Worm (Caenorhabditis elegans) whole organism, late embryonic: ENCODE data around the gene srx-60.

Source experiments
- F13H6.1 ChIP-seq: sonication (generic microtip); optimal IDR thresholded peaks from 2 replicates; lab custom pipeline; 2016; ENCODE audit warnings: missing genetic modification characterization, missing compliant biosample characterization
- K02D7.2 ChIP-seq: sonication (generic microtip); optimal IDR thresholded peaks from 2 replicates; lab custom pipeline; 2017; ENCODE audit warnings: mild to moderate bottlenecking, missing genetic modification characterization, missing compliant biosample characterization
- K09A11.1 ChIP-seq: sonication (generic microtip); optimal IDR thresholded peaks from 2 replicates; lab custom pipeline; 2017; ENCODE audit warnings: antibody characterized with exemption, mild to moderate bottlenecking, missing genetic modification characterization, missing compliant biosample characterization; ENCODE audit not compliant: insufficient read depth
- T23F11.4 ChIP-seq: fragments of 200-800 bp; sonication (Bioruptor generic); optimal IDR thresholded peaks from 2 replicates; lab custom pipeline; 2018; ENCODE audit warnings: mild to moderate bottlenecking, missing genetic modification characterization, missing compliant biosample characterization
- Y22D7AL.16 ChIP-seq: sonication (generic microtip); optimal IDR thresholded peaks from 2 replicates; lab custom pipeline; 2016; ENCODE audit warnings: missing genetic modification characterization, missing compliant biosample characterization
- ceh-19 ChIP-seq: fragments of 200-800 bp; sonication (Bioruptor generic); optimal IDR thresholded peaks from 2 replicates; lab custom pipeline; 2018; ENCODE audit warnings: mild to moderate bottlenecking, missing genetic modification characterization, missing compliant biosample characterization
- ceh-2 ChIP-seq: sonication (generic microtip); optimal IDR thresholded peaks from 2 replicates; lab custom pipeline; 2016; ENCODE audit warnings: missing genotype, missing genetic modification characterization, missing compliant biosample characterization
- ceh-30 ChIP-seq: fragments of 150-350 bp; optimal IDR thresholded peaks from 2 replicates; lab custom pipeline; 2014; ENCODE audit warnings: missing biosample characterization, missing genetic modification characterization
- ceh-48 ChIP-seq: sonication (generic microtip); optimal IDR thresholded peaks from 2 replicates; lab custom pipeline; 2016; ENCODE audit warnings: missing genetic modification characterization, inconsistent platforms, missing compliant biosample characterization
- dmd-4 ChIP-seq: sonication (generic microtip); optimal IDR thresholded peaks from 2 replicates; lab custom pipeline; 2016; ENCODE audit warnings: borderline replicate concordance, missing genetic modification characterization, missing compliant biosample characterization
- dve-1 ChIP-seq: sonication (generic microtip); optimal IDR thresholded peaks from 2 replicates; lab custom pipeline; 2017; ENCODE audit warnings: antibody characterized with exemption, mild to moderate bottlenecking, missing genetic modification characterization, missing compliant biosample characterization
- elt-4 ChIP-seq: sonication (generic microtip); optimal IDR thresholded peaks from 2 replicates; lab custom pipeline; 2016; ENCODE audit warnings: missing genetic modification characterization, missing compliant biosample characterization
- eyg-1 ChIP-seq: sonication (generic microtip); optimal IDR thresholded peaks from 2 replicates; lab custom pipeline; 2016; ENCODE audit warnings: missing genotype, missing genetic modification characterization, missing compliant biosample characterization
- fax-1 ChIP-seq: sonication (generic microtip); optimal IDR thresholded peaks from 2 replicates; lab custom pipeline; 2016; ENCODE audit warnings: missing genotype, missing genetic modification characterization, missing compliant biosample characterization
- fkh-6 ChIP-seq: sonication (generic microtip); optimal IDR thresholded peaks from 2 replicates; lab custom pipeline; 2016; ENCODE audit warnings: missing genetic modification characterization, missing compliant biosample characterization
- gmeb-2 ChIP-seq: sonication (generic microtip); optimal IDR thresholded peaks from 2 replicates; lab custom pipeline; 2016; ENCODE audit warnings: missing genetic modification characterization, inconsistent platforms, missing compliant biosample characterization
- hlh-13 ChIP-seq: fragments of 200-800 bp; sonication (Bioruptor generic); optimal IDR thresholded peaks from 2 replicates; lab custom pipeline; 2018; ENCODE audit warnings: mild to moderate bottlenecking, missing genetic modification characterization, missing compliant biosample characterization
- hlh-15 ChIP-seq: sonication (generic microtip); optimal IDR thresholded peaks from 2 replicates; lab custom pipeline; 2016; ENCODE audit warnings: missing genetic modification characterization, missing compliant biosample characterization
- hlh-30 ChIP-seq: sonication (generic microtip); optimal IDR thresholded peaks from 2 replicates; lab custom pipeline; 2017; ENCODE audit warnings: antibody characterized with exemption, missing genetic modification characterization, missing compliant biosample characterization; ENCODE audit not compliant: insufficient read depth
- hlh-6 ChIP-seq: sonication (generic microtip); optimal IDR thresholded peaks from 2 replicates; lab custom pipeline; 2016; ENCODE audit warnings: missing genotype, missing genetic modification characterization, missing compliant biosample characterization
- lin-11 ChIP-seq: fragments of 200-800 bp; sonication (Bioruptor generic); optimal IDR thresholded peaks from 2 replicates; lab custom pipeline; 2018; ENCODE audit warnings: mild to moderate bottlenecking, missing genetic modification characterization, missing compliant biosample characterization
- madf-2 ChIP-seq: sonication (generic microtip); optimal IDR thresholded peaks from 2 replicates; lab custom pipeline; 2017; ENCODE audit warnings: missing genetic modification characterization, missing compliant biosample characterization
- nhr-232 ChIP-seq: sonication (generic microtip); optimal IDR thresholded peaks from 2 replicates; lab custom pipeline; 2016; ENCODE audit warnings: missing genetic modification characterization, missing compliant biosample characterization
- pag-3 ChIP-seq: sonication (generic microtip); optimal IDR thresholded peaks from 2 replicates; lab custom pipeline; 2016; ENCODE audit warnings: missing compliant biosample characterization, missing genetic modification characterization, borderline replicate concordance
- pat-9 ChIP-seq: fragments of 200-800 bp; sonication (Bioruptor generic); optimal IDR thresholded peaks from 2 replicates; lab custom pipeline; 2018; ENCODE audit warnings: mild to moderate bottlenecking, missing genetic modification characterization, moderate library complexity, missing compliant biosample characterization
- pros-1 ChIP-seq: fragments of 150-350 bp; optimal IDR thresholded peaks from 2 replicates; lab custom pipeline; 2014; ENCODE audit warnings: missing biosample characterization, missing genetic modification reagents, missing genetic modification characterization
- rnt-1 ChIP-seq: sonication (generic microtip); optimal IDR thresholded peaks from 2 replicates; lab custom pipeline; 2016; ENCODE audit warnings: missing genetic modification characterization, missing compliant biosample characterization
- sox-2 ChIP-seq: fragments of 200-800 bp; sonication (Bioruptor generic); IDR thresholded peaks from 2 replicates; pipeline ENCODE4 v1.3.6; 2022; ENCODE audit warnings: missing genetic modification reagents, missing genetic modification characterization, missing compliant biosample characterization
- syd-9 ChIP-seq: sonication (generic microtip); optimal IDR thresholded peaks from 2 replicates; lab custom pipeline; 2016; ENCODE audit warnings: mild to moderate bottlenecking, missing genetic modification characterization, moderate library complexity, missing compliant biosample characterization
- tbx-2 ChIP-seq: sonication (generic microtip); optimal IDR thresholded peaks from 2 replicates; lab custom pipeline; 2016; ENCODE audit warnings: missing genetic modification characterization, missing compliant biosample characterization
- ttx-3 ChIP-seq: sonication (generic microtip); optimal IDR thresholded peaks from 2 replicates; lab custom pipeline; 2016; ENCODE audit warnings: missing genetic modification reagents, missing genetic modification characterization, missing compliant biosample characterization
- unc-3 ChIP-seq, 2 experiments: fragments of 200-800 bp in 1 of 2; sonication (Bioruptor generic) in 1 of 2; sonication (generic microtip) in 1 of 2; conservative IDR thresholded peaks in 1 of 2; optimal IDR thresholded peaks in 1 of 2; 2 replicates each; pipeline versions ENCODE4 v1.3.6 to Lab custom; 2016 to 2022; ENCODE audit warnings: missing compliant biosample characterization in 2 of 2, missing genetic modification characterization in 2 of 2, missing genetic modification reagents in 1 of 2
- unc-42 ChIP-seq: sonication (generic microtip); optimal IDR thresholded peaks from 2 replicates; lab custom pipeline; 2016; ENCODE audit warnings: missing genotype, missing genetic modification characterization, missing compliant biosample characterization
- zip-5 ChIP-seq: sonication (generic microtip); optimal IDR thresholded peaks from 2 replicates; lab custom pipeline; 2016; ENCODE audit warnings: missing genetic modification characterization, missing compliant biosample characterization

The srx-60 gene

ce11 chrV:7386052-7386573 is 14.6 kb upstream of the srx-60 start, which contains the start of gene srp-6:
srp-6 (minus strand) TSS chrV:7386102.
- TF ChIP-seq hlh-6 (tag; lab: Kevin White, UChicago) (no peak), ceh-48 (tag; lab: Kevin White, UChicago) (no peak), gmeb-2 (tag; lab: Kevin White, UChicago) (no peak), fax-1 (tag; lab: Kevin White, UChicago) (no peak), madf-2 (tag; lab: Kevin White, UChicago) (no peak), hlh-13 (no peak), lin-11 (tag; lab: Kevin White, UChicago) (no peak), dmd-4 (tag; lab: Kevin White, UChicago) (no peak), pat-9 (tag; lab: Kevin White, UChicago) (no peak), pros-1 (tag; lab: Kevin White, UChicago) (no peak), zip-5 (no peak), hlh-30 (tag; lab: Kevin White, UChicago) (no peak), ceh-30 (tag; lab: Kevin White, UChicago) (no peak)

- no peak for TF ChIP-seq eyg-1 (tag; lab: Kevin White, UChicago)
- TF ChIP-seq ceh-19 (GFP tag; lab: Kevin White, UChicago), result no peak
- TF ChIP-seq, all 69 proteins: peak for 0
These were observed 12.9 kb upstream of the srx-60 start, which contains the start of gene C02H6.3 for ce11 chrV:7387755-7388154. C02H6.3 (minus strand) TSS chrV:7387855.

- TF ChIP-seq nhr-232 (tag; lab: Kevin White, UChicago), result no peak
- no peak for TF ChIP-seq ceh-48 (tag; lab: Kevin White, UChicago)
- TF ChIP-seq tbx-2, result no peak
- no peak for TF ChIP-seq fkh-6 (tag; lab: Kevin White, UChicago)
- no peak for TF ChIP-seq rnt-1 (tag; lab: Kevin White, UChicago)
- TF ChIP-seq K02D7.2 (tag; lab: Kevin White, UChicago), result no peak
- TF ChIP-seq hlh-15, result no peak
- no peak for TF ChIP-seq K09A11.1 (tag; lab: Kevin White, UChicago)
- no peak for TF ChIP-seq madf-2 (tag; lab: Kevin White, UChicago)
- no peak for TF ChIP-seq lin-11 (tag; lab: Kevin White, UChicago)
- no peak for TF ChIP-seq T23F11.4 (GFP tag; lab: Kevin White, UChicago)
- TF ChIP-seq pat-9 (tag; lab: Kevin White, UChicago), result no peak
- TF ChIP-seq pag-3 (tag; lab: Kevin White, UChicago), result no peak
- TF ChIP-seq unc-42 (tag; lab: Kevin White, UChicago), result no peak
These were observed 10.9 kb upstream of the srx-60 start, which contains the start of gene C02H6.1 for ce11 chrV:7389771-7390170. C02H6.1 (minus strand) TSS chrV:7389871.

ce11 chrV:7391933-7392332 is 8.8 kb upstream of the srx-60 start, which contains the start of gene fbxa-105:
fbxa-105 (minus strand) TSS chrV:7392029.
- no peak for TF ChIP-seq ceh-2
- TF ChIP-seq sox-2 (GFP tag; lab: Robert Waterston, UW), result no peak
- no peak for TF ChIP-seq F13H6.1 (tag; lab: Kevin White, UChicago)
- no peak for TF ChIP-seq syd-9 (tag; lab: Kevin White, UChicago)
- TF ChIP-seq K02D7.2 (tag; lab: Kevin White, UChicago), result no peak
- no peak for TF ChIP-seq hlh-13
- TF ChIP-seq dmd-4 (tag; lab: Kevin White, UChicago), result no peak
- TF ChIP-seq fkh-6 (tag; lab: Kevin White, UChicago), result no peak
- TF ChIP-seq ttx-3 (tag; lab: Kevin White, UChicago), result no peak
- no peak for TF ChIP-seq madf-2 (tag; lab: Kevin White, UChicago)
- no peak for TF ChIP-seq Y22D7AL.16 (tag; lab: Kevin White, UChicago)
- no peak for TF ChIP-seq elt-4 (tag; lab: Kevin White, UChicago)
- no peak for TF ChIP-seq T23F11.4 (GFP tag; lab: Kevin White, UChicago)
- no peak for TF ChIP-seq tbx-2
- no peak for TF ChIP-seq ceh-19 (GFP tag; lab: Kevin White, UChicago)
- TF ChIP-seq nhr-232 (tag; lab: Kevin White, UChicago), result no peak
- TF ChIP-seq dve-1 (tag; lab: Kevin White, UChicago), result no peak
- no peak for TF ChIP-seq unc-3 (GFP tag; conservative IDR thresholded peaks at IDR 0.05; lab: Robert Waterston, UW)
- no peak for TF ChIP-seq unc-3 (tag; optimal IDR thresholded peaks at IDR 0.05; lab: Kevin White, UChicago)
- TF ChIP-seq, all 69 proteins: peak for 0
